Worm (Caenorhabditis elegans) whole organism, L1 larva: Measurements from ENCODE around the gene smrc-1.
A peak's percentile ranks its signal among the peaks of the same experiment; 100 is the strongest.

Experiments
- C04F5.9 ChIP-seq: sonication (generic microtip); optimal IDR thresholded peaks from 2 replicates; lab custom pipeline; 2016; ENCODE audit warnings: missing genetic modification characterization, missing compliant biosample characterization
- C16A3.4 ChIP-seq: fragments of 150-350 bp; optimal IDR thresholded peaks from 2 replicates; lab custom pipeline; 2014; ENCODE audit warnings: missing biosample characterization, missing genetic modification characterization
- Y116A8C.19 ChIP-seq: sonication (generic microtip); optimal IDR thresholded peaks from 2 replicates; lab custom pipeline; 2016; ENCODE audit warnings: missing compliant biosample characterization, missing genetic modification characterization, borderline replicate concordance
- aly-2 ChIP-seq: fragments of 150-350 bp; optimal IDR thresholded peaks from 2 replicates; lab custom pipeline; 2014; ENCODE audit warnings: missing biosample characterization, missing genetic modification characterization
- ama-1 ChIP-seq: fragments of 150-350 bp; optimal IDR thresholded peaks from 2 replicates; lab custom pipeline; 2014
- blmp-1 ChIP-seq: fragments of 150-350 bp; optimal IDR thresholded peaks from 2 replicates; lab custom pipeline; 2014; ENCODE audit warnings: missing biosample characterization, missing genetic modification characterization
- ceh-63 ChIP-seq: fragments of 200-800 bp; sonication (Bioruptor generic); optimal IDR thresholded peaks from 2 replicates; lab custom pipeline; 2018; ENCODE audit warnings: mild to moderate bottlenecking, missing genetic modification characterization, missing compliant biosample characterization
- ceh-90 ChIP-seq: sonication (generic microtip); optimal IDR thresholded peaks from 2 replicates; lab custom pipeline; 2016; ENCODE audit warnings: missing genetic modification characterization, missing compliant biosample characterization
- egl-27 ChIP-seq, 2 experiments: fragments of 150-350 bp in 1 of 2; sonication (generic microtip); optimal IDR thresholded peaks; 3 replicates each; lab custom pipeline; 2017 to 2018; ENCODE audit warnings: missing biosample characterization in 2 of 2, missing genetic modification characterization in 2 of 2, missing genetic modification reagents in 2 of 2
- elt-2 ChIP-seq: sonication (generic microtip); optimal IDR thresholded peaks from 2 replicates; lab custom pipeline; 2016; ENCODE audit warnings: missing genetic modification characterization, mild to moderate bottlenecking, inconsistent platforms, missing compliant biosample characterization, missing genetic modification reagents
- elt-3 ChIP-seq, 6 experiments: fragments of 150-350 bp in 1 of 6; sonication (generic microtip); optimal IDR thresholded peaks; 2 replicates each; lab custom pipeline; 2017 to 2018; ENCODE audit warnings: missing biosample characterization in 6 of 6, missing genetic modification characterization in 6 of 6, inconsistent platforms in 1 of 6
- fkh-4 ChIP-seq: sonication (generic microtip); optimal IDR thresholded peaks from 2 replicates; lab custom pipeline; 2016; ENCODE audit warnings: missing compliant biosample characterization, missing genetic modification characterization, borderline replicate concordance
- fos-1 ChIP-seq: fragments of 150-350 bp; optimal IDR thresholded peaks from 2 replicates; lab custom pipeline; 2014; ENCODE audit warnings: missing biosample characterization, missing genetic modification characterization
- grh-1 ChIP-seq: fragments of 200-800 bp; sonication (Bioruptor generic); IDR thresholded peaks from 2 replicates; pipeline ENCODE4 v1.3.6; 2022; ENCODE audit warnings: missing genetic modification reagents, missing genetic modification characterization, missing compliant biosample characterization
- hlh-17 ChIP-seq: fragments of 200-800 bp; sonication (Bioruptor generic); optimal IDR thresholded peaks from 2 replicates; lab custom pipeline; 2018; ENCODE audit warnings: missing genetic modification characterization, mild to moderate bottlenecking, missing compliant biosample characterization, moderate library complexity, borderline replicate concordance
- hlh-4 ChIP-seq: sonication (generic microtip); optimal IDR thresholded peaks from 2 replicates; lab custom pipeline; 2016; ENCODE audit warnings: mild to moderate bottlenecking, missing genetic modification characterization, missing compliant biosample characterization
- hpl-2 ChIP-seq: fragments of 150-350 bp; optimal IDR thresholded peaks from 2 replicates; lab custom pipeline; 2014; ENCODE audit warnings: missing biosample characterization, missing genetic modification reagents, missing genetic modification characterization
- irx-1 ChIP-seq: sonication (generic microtip); optimal IDR thresholded peaks from 2 replicates; lab custom pipeline; 2016; ENCODE audit warnings: missing genetic modification characterization, missing compliant biosample characterization
- isw-1 ChIP-seq: fragments of 200-800 bp; sonication (Bioruptor generic); IDR thresholded peaks from 2 replicates; pipeline ENCODE4 v1.3.6; 2022; ENCODE audit warnings: missing genetic modification characterization, missing compliant biosample characterization
- jun-1 ChIP-seq: fragments of 150-350 bp; optimal IDR thresholded peaks from 2 replicates; lab custom pipeline; 2014; ENCODE audit warnings: missing biosample characterization, missing genetic modification reagents, missing genetic modification characterization
- lin-15B ChIP-seq: fragments of 150-350 bp; sonication (generic microtip); optimal IDR thresholded peaks from 3 replicates; lab custom pipeline; 2014; ENCODE audit warnings: missing biosample characterization, missing genetic modification characterization
- lin-35 ChIP-seq, 2 experiments: fragments of 150-350 bp; optimal IDR thresholded peaks; 2 replicates each; lab custom pipeline; 2014; ENCODE audit warnings: missing biosample characterization in 2 of 2, missing genetic modification characterization in 2 of 2, missing genetic modification reagents in 2 of 2
- lin-39 ChIP-seq: fragments of 150-350 bp; optimal IDR thresholded peaks from 2 replicates; lab custom pipeline; 2014; ENCODE audit warnings: missing biosample characterization, missing genetic modification reagents, missing genetic modification characterization
- mab-9 ChIP-seq: fragments of 200-800 bp; sonication (Bioruptor generic); IDR thresholded peaks from 2 replicates; pipeline ENCODE4 v1.3.6; 2022; ENCODE audit warnings: missing genetic modification reagents, missing genetic modification characterization, missing compliant biosample characterization
- mdl-1 ChIP-seq, 2 experiments: fragments of 150-350 bp; optimal IDR thresholded peaks; 2 replicates each; lab custom pipeline; 2014 to 2017; ENCODE audit warnings: missing biosample characterization in 2 of 2, missing genetic modification characterization in 2 of 2, inconsistent platforms in 1 of 2
- nhr-11 ChIP-seq: fragments of 150-350 bp; optimal IDR thresholded peaks from 2 replicates; lab custom pipeline; 2014; ENCODE audit warnings: missing biosample characterization, missing genetic modification characterization
- nhr-19 ChIP-seq: fragments of 200-800 bp; sonication (Bioruptor generic); conservative IDR thresholded peaks from 2 replicates; pipeline ENCODE4 v1.3.6; 2022; ENCODE audit warnings: missing genetic modification characterization, missing compliant biosample characterization
- nhr-20 ChIP-seq: sonication (generic microtip); optimal IDR thresholded peaks from 2 replicates; lab custom pipeline; 2016; ENCODE audit warnings: mild to moderate bottlenecking, missing genetic modification characterization, missing compliant biosample characterization
- nhr-237 ChIP-seq: fragments of 150-350 bp; optimal IDR thresholded peaks from 2 replicates; lab custom pipeline; 2014; ENCODE audit warnings: missing biosample characterization, missing genetic modification characterization
- nhr-28 ChIP-seq: fragments of 150-350 bp; optimal IDR thresholded peaks from 2 replicates; lab custom pipeline; 2014; ENCODE audit warnings: missing biosample characterization, missing genetic modification characterization
- nhr-47 ChIP-seq: sonication (generic microtip); optimal IDR thresholded peaks from 2 replicates; lab custom pipeline; 2016; ENCODE audit warnings: mild to moderate bottlenecking, missing genetic modification characterization, moderate library complexity, missing compliant biosample characterization
- nhr-76 ChIP-seq: sonication (generic microtip); optimal IDR thresholded peaks from 2 replicates; lab custom pipeline; 2017; ENCODE audit warnings: missing biosample characterization, missing genetic modification characterization
- nhr-77 ChIP-seq: fragments of 150-350 bp; optimal IDR thresholded peaks from 2 replicates; lab custom pipeline; 2014; ENCODE audit warnings: missing biosample characterization, missing genetic modification characterization
- nhr-84 ChIP-seq: sonication (generic microtip); optimal IDR thresholded peaks from 2 replicates; lab custom pipeline; 2017; ENCODE audit warnings: missing biosample characterization, missing genetic modification characterization
- nhr-85 ChIP-seq: sonication (generic microtip); peaks from one replicate; lab custom pipeline; 2016; ENCODE audit warnings: missing genetic modification characterization, inconsistent platforms, missing compliant biosample characterization
- nhr-90 ChIP-seq: sonication (generic microtip); optimal IDR thresholded peaks from 2 replicates; lab custom pipeline; 2016; ENCODE audit warnings: mild to moderate bottlenecking, missing genetic modification characterization, missing compliant biosample characterization; ENCODE audit not compliant: poor library complexity
- pax-3 ChIP-seq: fragments of 200-800 bp; sonication (Bioruptor generic); optimal IDR thresholded peaks from 2 replicates; lab custom pipeline; 2018; ENCODE audit warnings: mild to moderate bottlenecking, missing genetic modification characterization, moderate library complexity, missing compliant biosample characterization
- rnt-1 ChIP-seq: sonication (generic microtip); optimal IDR thresholded peaks from 2 replicates; lab custom pipeline; 2016; ENCODE audit warnings: mild to moderate bottlenecking, missing genetic modification characterization, moderate library complexity, missing compliant biosample characterization
- skn-1 ChIP-seq: fragments of 150-350 bp; optimal IDR thresholded peaks from 2 replicates; lab custom pipeline; 2014; ENCODE audit warnings: missing biosample characterization, missing genetic modification characterization
- snpc-4 ChIP-seq: fragments of 150-350 bp; optimal IDR thresholded peaks from 2 replicates; lab custom pipeline; 2014; ENCODE audit warnings: missing biosample characterization, missing genetic modification characterization
- snu-23 ChIP-seq: sonication (generic microtip); optimal IDR thresholded peaks from 2 replicates; lab custom pipeline; 2016; ENCODE audit warnings: missing genetic modification characterization, missing compliant biosample characterization
- sox-4 ChIP-seq: sonication (generic microtip); optimal IDR thresholded peaks from 2 replicates; lab custom pipeline; 2016; ENCODE audit warnings: missing genetic modification characterization, missing compliant biosample characterization
- sptf-1 ChIP-seq: fragments of 150-350 bp; optimal IDR thresholded peaks from 2 replicates; lab custom pipeline; 2014; ENCODE audit warnings: missing biosample characterization, missing genetic modification characterization
- swsn-7 ChIP-seq: sonication (generic microtip); optimal IDR thresholded peaks from 2 replicates; lab custom pipeline; 2016; ENCODE audit warnings: missing genetic modification characterization, missing compliant biosample characterization
- tbx-2 ChIP-seq: sonication (generic microtip); optimal IDR thresholded peaks from 2 replicates; lab custom pipeline; 2016; ENCODE audit warnings: missing genetic modification characterization, missing compliant biosample characterization
- tlp-1 ChIP-seq: fragments of 150-350 bp; optimal IDR thresholded peaks from 2 replicates; lab custom pipeline; 2014; ENCODE audit warnings: missing biosample characterization, missing genetic modification characterization
- unc-130 ChIP-seq: fragments of 150-350 bp; optimal IDR thresholded peaks from 2 replicates; lab custom pipeline; 2017; ENCODE audit warnings: missing biosample characterization, missing genetic modification characterization, inconsistent platforms
- unc-62 ChIP-seq: fragments of 150-350 bp; optimal IDR thresholded peaks from 2 replicates; lab custom pipeline; 2014; ENCODE audit warnings: missing biosample characterization, missing genetic modification reagents, missing genetic modification characterization
- unc-86 ChIP-seq: sonication (generic microtip); optimal IDR thresholded peaks from 2 replicates; lab custom pipeline; 2016; ENCODE audit warnings: missing genetic modification characterization, missing compliant biosample characterization
- unc-98 ChIP-seq: fragments of 200-800 bp; sonication (Bioruptor generic); IDR thresholded peaks from 2 replicates; pipeline ENCODE4 v1.3.6; 2022; ENCODE audit warnings: missing genetic modification characterization, missing compliant biosample characterization
- vab-15 ChIP-seq: sonication (generic microtip); optimal IDR thresholded peaks from 2 replicates; lab custom pipeline; 2017; ENCODE audit warnings: missing genotype, mild to moderate bottlenecking, missing genetic modification characterization, missing compliant biosample characterization
- xbp-1 ChIP-seq: sonication (generic microtip); optimal IDR thresholded peaks from 2 replicates; lab custom pipeline; 2016; ENCODE audit warnings: missing genetic modification characterization, missing compliant biosample characterization
- zag-1 ChIP-seq: fragments of 150-350 bp; optimal IDR thresholded peaks from 2 replicates; lab custom pipeline; 2014; ENCODE audit warnings: missing biosample characterization, missing genetic modification characterization

The smrc-1 gene

ce11 chrIII:6442305-6443125, 51.8 kb downstream of the smrc-1 start, which contains the start of gene mel-32 (continued):
- TF ChIP-seq nhr-76 (tag; lab: Kevin White, UChicago) (no peak), ceh-90 (tag; lab: Kevin White, UChicago) (no peak), fkh-4 (tag; lab: Kevin White, UChicago) (no peak), egl-27 (tag; optimal IDR thresholded peaks at IDR 0.05; lab: Kevin White, UChicago) (no peak), grh-1 (GFP tag; lab: Robert Waterston, UW) (no peak), tlp-1 (tag; lab: Kevin White, UChicago) (no peak), unc-62 (GFP tag; lab: Kevin White, UChicago) (no peak), nhr-84 (tag; lab: Kevin White, UChicago) (no peak), ceh-63 (GFP tag; lab: Kevin White, UChicago) (no peak), irx-1 (tag; lab: Kevin White, UChicago) (no peak), nhr-77 (tag; lab: Kevin White, UChicago) (no peak), lin-39 (tag; lab: Kevin White, UChicago) (no peak), fos-1 (tag; lab: Kevin White, UChicago) (no peak), elt-2 (tag; lab: Kevin White, UChicago) (peak; percentile 51), hlh-4 (tag; lab: Kevin White, UChicago) (no peak), nhr-20 (peak; percentile 36), hlh-17 (no peak), nhr-237 (tag; lab: Kevin White, UChicago) (no peak), nhr-47 (tag; lab: Kevin White, UChicago) (peak; percentile 20), rnt-1 (peak; percentile 37), sox-4 (tag; lab: Kevin White, UChicago) (no peak), aly-2 (no peak), nhr-11 (tag; lab: Kevin White, UChicago) (no peak), blmp-1 (tag; lab: Kevin White, UChicago) (peak; percentile 84), vab-15 (tag; lab: Kevin White, UChicago) (no peak), snpc-4 (tag; lab: Kevin White, UChicago) (no peak), unc-130 (tag; lab: Kevin White, UChicago) (no peak), mab-9 (no peak), mdl-1 (tag; optimal IDR thresholded peaks at IDR 0.05; lab: Kevin White, UChicago) (no peak), pax-3 (tag; lab: Kevin White, UChicago) (no peak), ama-1 (lab: Kevin White, UChicago) (no peak), nhr-28 (tag; lab: Kevin White, UChicago) (no peak), C16A3.4 (tag; lab: Kevin White, UChicago) (no peak), sptf-1 (no peak), snu-23 (GFP tag; lab: Kevin White, UChicago) (peak; percentile 26), lin-35 (GFP tag; optimal IDR thresholded peaks at IDR 0.05; lab: Kevin White, UChicago) (peak; percentile 65 to 76), C04F5.9 (no peak), nhr-19 (GFP tag; lab: Robert Waterston, UW) (peak; percentile 38), nhr-90 (tag; lab: Kevin White, UChicago) (no peak), unc-86 (tag; lab: Kevin White, UChicago) (no peak), zag-1 (tag; lab: Kevin White, UChicago) (no peak), hpl-2 (GFP tag; lab: Kevin White, UChicago) (no peak), elt-3 (tag; optimal IDR thresholded peaks at IDR 0.05; lab: Kevin White, UChicago) (peak in 1 of 6 experiments; percentile 67), Y116A8C.19 (tag; lab: Kevin White, UChicago) (no peak), unc-98 (GFP tag; lab: Robert Waterston, UW) (no peak), swsn-7 (tag; lab: Kevin White, UChicago) (no peak), tbx-2 (tag; lab: Kevin White, UChicago) (no peak), skn-1 (no peak), xbp-1 (no peak), nhr-85 (peak; percentile 12), lin-15B (tag; lab: Kevin White, UChicago) (no peak), jun-1 (tag; lab: Kevin White, UChicago) (no peak), isw-1 (GFP tag; lab: Robert Waterston, UW) (no peak)
